Worm (Caenorhabditis elegans) whole organism, L3 larva: ENCODE measurements around the gene cyn-4.

Experiments
- R02D3.7 ChIP-seq: fragments of 150-350 bp; optimal IDR thresholded peaks from 2 replicates; lab custom pipeline; 2014; ENCODE audit warnings: missing biosample characterization, missing genetic modification characterization
- ZK546.5 ChIP-seq: sonication (generic microtip); optimal IDR thresholded peaks from 2 replicates; lab custom pipeline; 2017; ENCODE audit warnings: missing biosample characterization, missing genetic modification characterization
- aly-2 ChIP-seq: fragments of 150-350 bp; optimal IDR thresholded peaks from 2 replicates; lab custom pipeline; 2014; ENCODE audit warnings: missing biosample characterization, missing genetic modification characterization
- ama-1 ChIP-seq: fragments of 150-350 bp; optimal IDR thresholded peaks from 2 replicates; lab custom pipeline; 2018
- ceh-16 ChIP-seq: sonication (generic microtip); optimal IDR thresholded peaks from 2 replicates; lab custom pipeline; 2017; ENCODE audit warnings: missing biosample characterization, missing genetic modification characterization
- ceh-28 ChIP-seq: fragments of 150-350 bp; optimal IDR thresholded peaks from 2 replicates; lab custom pipeline; 2014; ENCODE audit warnings: missing biosample characterization, missing genetic modification reagents, missing genetic modification characterization
- ceh-82 ChIP-seq: fragments of 150-350 bp; optimal IDR thresholded peaks from 2 replicates; lab custom pipeline; 2014; ENCODE audit warnings: missing biosample characterization, missing genetic modification characterization
- ceh-9 ChIP-seq: sonication (generic microtip); optimal IDR thresholded peaks from 2 replicates; lab custom pipeline; 2018; ENCODE audit warnings: missing biosample characterization, missing genetic modification characterization
- daf-12 ChIP-seq: fragments of 150-350 bp; optimal IDR thresholded peaks from 2 replicates; lab custom pipeline; 2014; ENCODE audit warnings: missing biosample characterization, missing genetic modification reagents, missing genetic modification characterization
- egl-27 ChIP-seq: sonication (generic microtip); optimal IDR thresholded peaks from 4 replicates; lab custom pipeline; 2017; ENCODE audit warnings: missing biosample characterization, missing genetic modification reagents, missing genetic modification characterization
- egl-5 ChIP-seq: fragments of 150-350 bp; optimal IDR thresholded peaks from 2 replicates; lab custom pipeline; 2017; ENCODE audit warnings: missing biosample characterization, missing genetic modification reagents, missing genetic modification characterization, inconsistent platforms
- elt-1 ChIP-seq: fragments of 150-350 bp; optimal IDR thresholded peaks from 2 replicates; lab custom pipeline; 2014; ENCODE audit warnings: missing biosample characterization, missing genetic modification characterization
- elt-2 ChIP-seq: sonication (generic microtip); optimal IDR thresholded peaks from 2 replicates; lab custom pipeline; 2016; ENCODE audit warnings: missing genetic modification reagents, mild to moderate bottlenecking, missing genetic modification characterization, missing compliant biosample characterization
- elt-3 ChIP-seq, 3 experiments: fragments of 150-350 bp in 1 of 3; sonication (generic microtip) in 2 of 3; optimal IDR thresholded peaks; 2 replicates in 2 of 3; 4 replicates in 1 of 3; lab custom pipeline; 2014 to 2017; ENCODE audit warnings: missing biosample characterization in 3 of 3, missing genetic modification characterization in 3 of 3
- eor-1 ChIP-seq, 2 experiments: fragments of 150-350 bp; optimal IDR thresholded peaks; 2 replicates each; lab custom pipeline; 2014 to 2018; ENCODE audit warnings: missing biosample characterization in 2 of 2, missing genetic modification characterization in 2 of 2
- fkh-10 ChIP-seq: sonication (generic microtip); optimal IDR thresholded peaks from 2 replicates; lab custom pipeline; 2017; ENCODE audit warnings: missing biosample characterization, missing genetic modification reagents, missing genetic modification characterization
- fkh-2 ChIP-seq: fragments of 150-350 bp; optimal IDR thresholded peaks from 2 replicates; lab custom pipeline; 2014; ENCODE audit warnings: missing biosample characterization, missing genetic modification reagents, missing genetic modification characterization
- fos-1 ChIP-seq: fragments of 150-350 bp; optimal IDR thresholded peaks from 2 replicates; lab custom pipeline; 2014; ENCODE audit warnings: missing biosample characterization, missing genetic modification characterization
- hmg-11 ChIP-seq: sonication (generic microtip); optimal IDR thresholded peaks from 2 replicates; lab custom pipeline; 2016; ENCODE audit warnings: missing genetic modification characterization, missing compliant biosample characterization
- jun-1 ChIP-seq: fragments of 150-350 bp; optimal IDR thresholded peaks from 2 replicates; lab custom pipeline; 2014; ENCODE audit warnings: missing biosample characterization, missing genetic modification reagents, missing genetic modification characterization
- lin-15B ChIP-seq: fragments of 150-350 bp; optimal IDR thresholded peaks from 2 replicates; lab custom pipeline; 2014; ENCODE audit warnings: missing biosample characterization, missing genetic modification characterization
- lin-39 ChIP-seq: fragments of 150-350 bp; optimal IDR thresholded peaks from 2 replicates; lab custom pipeline; 2018; ENCODE audit warnings: missing biosample characterization, missing genetic modification reagents, missing genetic modification characterization
- lsy-12 ChIP-seq: sonication (generic microtip); optimal IDR thresholded peaks from 2 replicates; lab custom pipeline; 2016; ENCODE audit warnings: mild to moderate bottlenecking, missing genetic modification characterization, missing compliant biosample characterization
- mdl-1 ChIP-seq: fragments of 150-350 bp; optimal IDR thresholded peaks from 2 replicates; lab custom pipeline; 2014; ENCODE audit warnings: missing biosample characterization, missing genetic modification characterization
- mml-1 ChIP-seq: fragments of 150-350 bp; sonication (generic microtip); optimal IDR thresholded peaks from 3 replicates; lab custom pipeline; 2014; ENCODE audit warnings: missing biosample characterization, missing genetic modification characterization
- nfya-1 ChIP-seq: sonication (generic microtip); optimal IDR thresholded peaks from 2 replicates; lab custom pipeline; 2017; ENCODE audit warnings: missing genetic modification characterization, mild to moderate bottlenecking, missing compliant biosample characterization, antibody characterized with exemption, moderate library complexity; ENCODE audit not compliant: insufficient read depth
- nhr-11 ChIP-seq: fragments of 150-350 bp; optimal IDR thresholded peaks from 2 replicates; lab custom pipeline; 2014; ENCODE audit warnings: missing biosample characterization, missing genetic modification characterization
- nhr-12 ChIP-seq: fragments of 150-350 bp; optimal IDR thresholded peaks from 2 replicates; lab custom pipeline; 2014; ENCODE audit warnings: missing biosample characterization, missing genetic modification characterization
- nhr-23 ChIP-seq: fragments of 150-350 bp; optimal IDR thresholded peaks from 2 replicates; lab custom pipeline; 2014; ENCODE audit warnings: missing biosample characterization, missing genetic modification reagents, missing genetic modification characterization
- nhr-237 ChIP-seq: fragments of 150-350 bp; optimal IDR thresholded peaks from 2 replicates; lab custom pipeline; 2014; ENCODE audit warnings: missing biosample characterization, missing genetic modification characterization
- nhr-25 ChIP-seq: sonication (generic microtip); optimal IDR thresholded peaks from 2 replicates; lab custom pipeline; 2017; ENCODE audit warnings: missing biosample characterization, missing genetic modification characterization
- nhr-28 ChIP-seq: fragments of 150-350 bp; optimal IDR thresholded peaks from 2 replicates; lab custom pipeline; 2014; ENCODE audit warnings: missing biosample characterization, missing genetic modification characterization
- nhr-43 ChIP-seq: sonication (generic microtip); optimal IDR thresholded peaks from 2 replicates; lab custom pipeline; 2016; ENCODE audit warnings: mild to moderate bottlenecking, missing genetic modification characterization, missing compliant biosample characterization; ENCODE audit not compliant: poor library complexity, severe bottlenecking
- nhr-67 ChIP-seq: fragments of 150-350 bp; optimal IDR thresholded peaks from 2 replicates; lab custom pipeline; 2014; ENCODE audit warnings: missing biosample characterization, missing genetic modification characterization
- nhr-76 ChIP-seq: fragments of 150-350 bp; sonication (generic microtip); optimal IDR thresholded peaks from 5 replicates; lab custom pipeline; 2014; ENCODE audit warnings: missing biosample characterization, missing genetic modification characterization
- nhr-77 ChIP-seq: fragments of 150-350 bp; optimal IDR thresholded peaks from 2 replicates; lab custom pipeline; 2014; ENCODE audit warnings: missing biosample characterization, missing genetic modification characterization
- pha-4 ChIP-seq: fragments of 150-350 bp; optimal IDR thresholded peaks from 2 replicates; lab custom pipeline; 2014; ENCODE audit warnings: missing biosample characterization, missing genetic modification reagents, missing genetic modification characterization
- pqm-1 ChIP-seq: fragments of 150-350 bp; optimal IDR thresholded peaks from 2 replicates; lab custom pipeline; 2017; ENCODE audit warnings: missing biosample characterization, missing genetic modification characterization, inconsistent platforms
- sea-2 ChIP-seq: fragments of 150-350 bp; sonication (generic microtip); optimal IDR thresholded peaks from 4 replicates; lab custom pipeline; 2014; ENCODE audit warnings: missing biosample characterization, missing genetic modification reagents, missing genetic modification characterization
- skn-1 ChIP-seq: fragments of 150-350 bp; optimal IDR thresholded peaks from 2 replicates; lab custom pipeline; 2014; ENCODE audit warnings: missing biosample characterization, missing genetic modification characterization
- snpc-4 ChIP-seq: fragments of 150-350 bp; optimal IDR thresholded peaks from 2 replicates; lab custom pipeline; 2014; ENCODE audit warnings: missing biosample characterization, missing genetic modification characterization
- tbx-2 ChIP-seq: sonication (generic microtip); optimal IDR thresholded peaks from 2 replicates; lab custom pipeline; 2016; ENCODE audit warnings: mild to moderate bottlenecking, missing genetic modification characterization, missing compliant biosample characterization
- unc-39 ChIP-seq: sonication (generic microtip); optimal IDR thresholded peaks from 4 replicates; lab custom pipeline; 2017; ENCODE audit warnings: missing biosample characterization, missing genetic modification characterization
- unc-62 ChIP-seq: fragments of 150-350 bp; sonication (generic microtip); optimal IDR thresholded peaks from 4 replicates; lab custom pipeline; 2014; ENCODE audit warnings: missing biosample characterization, missing genetic modification reagents, missing genetic modification characterization
- zag-1 ChIP-seq: fragments of 150-350 bp; optimal IDR thresholded peaks from 2 replicates; lab custom pipeline; 2014; ENCODE audit warnings: missing biosample characterization, missing genetic modification characterization
- ztf-11 ChIP-seq: fragments of 150-350 bp; optimal IDR thresholded peaks from 2 replicates; lab custom pipeline; 2014; ENCODE audit warnings: missing biosample characterization, missing genetic modification characterization
- ztf-4 ChIP-seq: fragments of 150-350 bp; optimal IDR thresholded peaks from 2 replicates; lab custom pipeline; 2014; ENCODE audit warnings: missing biosample characterization, missing genetic modification characterization

The cyn-4 gene

DNA sequence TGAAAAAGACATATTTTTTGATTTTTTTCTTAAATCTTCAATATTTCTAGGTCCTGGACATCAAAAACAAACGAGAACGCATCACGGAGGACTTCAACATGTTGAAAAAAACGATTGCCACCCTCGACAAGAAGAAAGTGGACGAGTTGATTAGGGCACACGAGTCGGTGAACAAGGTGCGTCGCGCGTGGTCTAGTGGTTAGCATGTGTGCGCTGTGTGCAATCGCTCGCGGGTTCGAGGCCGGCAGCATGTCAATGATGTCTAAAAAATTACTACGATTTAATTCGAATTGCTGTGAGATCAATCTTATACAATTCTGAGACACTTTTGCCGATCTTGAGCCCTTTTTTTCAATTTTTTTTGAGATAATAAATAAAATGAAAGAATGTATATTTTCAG is 32.3 kb downstream of the cyn-4 start:
- TF ChIP-seq nhr-67 (tag; lab: Kevin White, UChicago) = no peak
- TF ChIP-seq zag-1 (tag; lab: Kevin White, UChicago) = no peak
- TF ChIP-seq nhr-77 (tag; lab: Kevin White, UChicago) = peak; percentile 77
- no peak for TF ChIP-seq unc-39 (tag; lab: Kevin White, UChicago)
- peak; percentile 45 for TF ChIP-seq lin-15B (tag; lab: Kevin White, UChicago)
- peak; percentile 44 for TF ChIP-seq nhr-23
- TF ChIP-seq ztf-4 (tag; lab: Kevin White, UChicago) = peak; percentile 68
- TF ChIP-seq hmg-11 (tag; lab: Kevin White, UChicago) = peak; percentile 90
- no peak for TF ChIP-seq aly-2
- TF ChIP-seq nhr-76 = no peak
- TF ChIP-seq unc-62 (GFP tag; lab: Kevin White, UChicago) = peak; percentile 40
- TF ChIP-seq elt-2 = peak; percentile 58
- TF ChIP-seq R02D3.7 (tag; lab: Kevin White, UChicago) = peak; percentile 43
- TF ChIP-seq lin-39 (tag; lab: Kevin White, UChicago) = peak; percentile 94
- TF ChIP-seq ceh-16 (tag; lab: Kevin White, UChicago) = no peak
- TF ChIP-seq mml-1 (tag; lab: Kevin White, UChicago) = no peak
- peak; percentile 71 for TF ChIP-seq nhr-25 (tag; lab: Kevin White, UChicago)
- TF ChIP-seq pqm-1 (tag; lab: Kevin White, UChicago) = peak; percentile 36
- TF ChIP-seq skn-1 (tag; lab: Kevin White, UChicago) = peak; percentile 12
- peak; percentile 62 for TF ChIP-seq tbx-2
- TF ChIP-seq fkh-10 (GFP tag; lab: Kevin White, UChicago) = peak; percentile 8
- TF ChIP-seq ceh-28 = no peak
- TF ChIP-seq lsy-12 (tag; lab: Kevin White, UChicago) = peak; percentile 74
- TF ChIP-seq fkh-2 = no peak
- TF ChIP-seq nhr-237 (tag; lab: Kevin White, UChicago) = no peak
- TF ChIP-seq fos-1 (tag; lab: Kevin White, UChicago) = no peak
- no peak for TF ChIP-seq mdl-1 (tag; lab: Kevin White, UChicago)
- TF ChIP-seq nhr-28 (tag; lab: Kevin White, UChicago) = no peak
- TF ChIP-seq daf-12 (tag; lab: Kevin White, UChicago) = no peak
- TF ChIP-seq ceh-9 (tag; lab: Kevin White, UChicago) = no peak
- TF ChIP-seq nhr-12 (tag; lab: Kevin White, UChicago) = no peak
- peak in 1 of 3 experiments; percentile 81 for TF ChIP-seq elt-3 (tag; optimal IDR thresholded peaks at IDR 0.05; lab: Kevin White, UChicago)
- TF ChIP-seq ztf-11 = peak; percentile 28
- no peak for TF ChIP-seq eor-1 (tag; optimal IDR thresholded peaks at IDR 0.05; lab: Kevin White, UChicago)
- TF ChIP-seq ceh-82 = no peak
- TF ChIP-seq egl-5 (tag; lab: Kevin White, UChicago) = no peak
- TF ChIP-seq snpc-4 = peak; percentile 20
- TF ChIP-seq pha-4 (tag; lab: Kevin White, UChicago) = peak; percentile 78
- TF ChIP-seq ama-1 (lab: Kevin White, UChicago) = peak; percentile 52
- peak; percentile 46 for TF ChIP-seq nhr-11 (tag; lab: Kevin White, UChicago)
- no peak for TF ChIP-seq elt-1 (tag; lab: Kevin White, UChicago)
- peak; percentile 79 for TF ChIP-seq nfya-1 (tag; lab: Kevin White, UChicago)
- TF ChIP-seq egl-27 = no peak
- no peak for TF ChIP-seq sea-2 (GFP tag; lab: Kevin White, UChicago)
- TF ChIP-seq nhr-43 (tag; lab: Kevin White, UChicago) = peak; percentile 83
- no peak for TF ChIP-seq ZK546.5 (tag; lab: Kevin White, UChicago)
- peak; percentile 72 for TF ChIP-seq jun-1 (tag; lab: Kevin White, UChicago)
